Fruit fly (Drosophila melanogaster) whole organism, prepupa: ENCODE results near the gene msl-2.

ENCODE experiments used
- Blimp-1 ChIP-seq: fragments of 200-800 bp; sonication (Bioruptor generic); optimal IDR thresholded peaks from 3 replicates; lab custom pipeline; 2017; ENCODE audit warnings: missing biosample characterization, missing genetic modification characterization, mild to moderate bottlenecking, moderate library complexity, missing genetic modification reagents
- CG10631 ChIP-seq: fragments of 200-800 bp; sonication (Bioruptor generic); optimal IDR thresholded peaks from 2 replicates; lab custom pipeline; 2016; ENCODE audit warnings: missing biosample characterization, missing genetic modification characterization
- CG11294 ChIP-seq: fragments of 200-800 bp; sonication (Bioruptor generic); IDR thresholded peaks from 2 replicates; pipeline ENCODE4 v1.3.6; 2022; ENCODE audit warnings: missing biosample characterization, missing genetic modification characterization
- CG11902 ChIP-seq: fragments of 200-800 bp; sonication (Bioruptor generic); optimal IDR thresholded peaks from 3 replicates; lab custom pipeline; 2016; ENCODE audit warnings: missing biosample characterization, missing genetic modification characterization
- CG15336 ChIP-seq: fragments of 200-800 bp; sonication (Bioruptor generic); IDR thresholded peaks from 2 replicates; pipeline ENCODE4 v1.3.6; 2022; ENCODE audit warnings: missing biosample characterization, missing genetic modification characterization
- CG1621 ChIP-seq: fragments of 200-800 bp; sonication (Bioruptor generic); optimal IDR thresholded peaks from 3 replicates; lab custom pipeline; 2018; ENCODE audit warnings: missing biosample characterization, mild to moderate bottlenecking, missing genetic modification characterization
- CG16779 ChIP-seq: fragments of 200-800 bp; sonication (Bioruptor generic); optimal IDR thresholded peaks from 3 replicates; lab custom pipeline; 2017; ENCODE audit warnings: missing biosample characterization, mild to moderate bottlenecking, missing genetic modification characterization
- CG3032 ChIP-seq: fragments of 200-800 bp; optimal IDR thresholded peaks from 2 replicates; lab custom pipeline; 2019; ENCODE audit warnings: missing biosample characterization, mild to moderate bottlenecking, missing genetic modification characterization, moderate library complexity
- CG31627 ChIP-seq: fragments of 200-800 bp; sonication (Bioruptor generic); optimal IDR thresholded peaks from 3 replicates; lab custom pipeline; 2016; ENCODE audit warnings: missing biosample characterization, missing genetic modification characterization
- CG32006 ChIP-seq: fragments of 200-800 bp; sonication (Bioruptor generic); optimal IDR thresholded peaks from 3 replicates; lab custom pipeline; 2017; ENCODE audit warnings: missing biosample characterization, mild to moderate bottlenecking, missing genetic modification characterization
- CG34406 ChIP-seq: fragments of 200-800 bp; sonication (Bioruptor generic); optimal IDR thresholded peaks from 3 replicates; lab custom pipeline; 2016; ENCODE audit warnings: missing biosample characterization, missing genetic modification characterization
- CG6163 ChIP-seq: fragments of 200-800 bp; sonication (Bioruptor generic); IDR thresholded peaks from 3 replicates; pipeline ENCODE4 v1.3.6; 2022; ENCODE audit warnings: missing biosample characterization, missing genetic modification characterization
- CG6792 ChIP-seq: fragments of 200-800 bp; sonication (Bioruptor generic); optimal IDR thresholded peaks from 3 replicates; lab custom pipeline; 2016; ENCODE audit warnings: missing biosample characterization, missing genetic modification characterization
- CG6854 ChIP-seq: fragments of 200-800 bp; sonication (Bioruptor generic); optimal IDR thresholded peaks from 2 replicates; lab custom pipeline; 2017; ENCODE audit warnings: missing biosample characterization, mild to moderate bottlenecking, missing genetic modification characterization
- CG8119 ChIP-seq: fragments of 200-800 bp; sonication (Bioruptor generic); IDR thresholded peaks from 3 replicates; pipeline ENCODE4 v1.3.6; 2022; ENCODE audit warnings: missing biosample characterization, missing genetic modification characterization
- CG8319 ChIP-seq: fragments of 200-800 bp; sonication (Bioruptor generic); optimal IDR thresholded peaks from 3 replicates; lab custom pipeline; 2016; ENCODE audit warnings: missing biosample characterization, missing genetic modification characterization
- CG8632 ChIP-seq: fragments of 200-800 bp; sonication (Bioruptor generic); optimal IDR thresholded peaks from 3 replicates; lab custom pipeline; 2016; ENCODE audit warnings: missing biosample characterization, missing genetic modification characterization
- CG9139 ChIP-seq: fragments of 200-800 bp; sonication (Bioruptor generic); optimal IDR thresholded peaks from 3 replicates; lab custom pipeline; 2017; ENCODE audit warnings: missing biosample characterization, mild to moderate bottlenecking, missing genetic modification characterization
- Eip75B ChIP-seq: fragments of 200-800 bp; sonication (Bioruptor generic); optimal IDR thresholded peaks from 3 replicates; lab custom pipeline; 2016; ENCODE audit warnings: missing biosample characterization, missing genetic modification characterization
- Eip78C ChIP-seq: fragments of 200-800 bp; sonication (Bioruptor generic); peaks from one replicate; lab custom pipeline; 2016; ENCODE audit warnings: missing biosample characterization, missing genetic modification characterization
- Ets21C ChIP-seq: fragments of 200-800 bp; sonication (Bioruptor generic); optimal IDR thresholded peaks from 3 replicates; lab custom pipeline; 2016; ENCODE audit warnings: missing biosample characterization, missing genetic modification characterization
- Ets96B ChIP-seq: fragments of 200-800 bp; optimal IDR thresholded peaks from 2 replicates; lab custom pipeline; 2019; ENCODE audit warnings: missing biosample characterization, mild to moderate bottlenecking, missing genetic modification characterization, moderate library complexity
- Gug ChIP-seq: fragments of 200-800 bp; sonication (Bioruptor generic); IDR thresholded peaks from 2 replicates; pipeline ENCODE4 v1.3.6; 2022; ENCODE audit warnings: missing biosample characterization, missing genetic modification characterization
- Hr38 ChIP-seq: sonication (Bioruptor generic); optimal IDR thresholded peaks from 2 replicates; lab custom pipeline; 2016; ENCODE audit warnings: missing biosample characterization, missing genetic modification characterization
- Hr39 ChIP-seq: fragments of 200-800 bp; sonication (Bioruptor generic); optimal IDR thresholded peaks from 2 replicates; lab custom pipeline; 2016; ENCODE audit warnings: missing biosample characterization, missing genetic modification characterization
- Lpt ChIP-seq: fragments of 200-800 bp; sonication (Bioruptor generic); optimal IDR thresholded peaks from 3 replicates; lab custom pipeline; 2016; ENCODE audit warnings: missing biosample characterization, missing genetic modification characterization
- Met ChIP-seq: fragments of 200-800 bp; sonication (Bioruptor generic); optimal IDR thresholded peaks from 3 replicates; lab custom pipeline; 2016; ENCODE audit warnings: missing biosample characterization, missing genetic modification characterization
- OdsH ChIP-seq: fragments of 200-800 bp; sonication (Bioruptor generic); optimal IDR thresholded peaks from 3 replicates; lab custom pipeline; 2016; ENCODE audit warnings: missing biosample characterization, missing genetic modification characterization
- Smox ChIP-seq: fragments of 200-800 bp; sonication (Bioruptor generic); optimal IDR thresholded peaks from 3 replicates; lab custom pipeline; 2016; ENCODE audit warnings: missing biosample characterization, missing genetic modification characterization
- Sox102F ChIP-seq: fragments of 200-800 bp; sonication (Bioruptor generic); optimal IDR thresholded peaks from 2 replicates; lab custom pipeline; 2016; ENCODE audit warnings: missing biosample characterization, mild to moderate bottlenecking, missing genetic modification characterization
- Sox14 ChIP-seq: fragments of 200-800 bp; sonication (Bioruptor generic); optimal IDR thresholded peaks from 3 replicates; lab custom pipeline; 2016; ENCODE audit warnings: missing biosample characterization, missing genetic modification characterization
- Sox15 ChIP-seq: fragments of 200-800 bp; sonication (Bioruptor generic); optimal IDR thresholded peaks from 3 replicates; lab custom pipeline; 2016; ENCODE audit warnings: missing biosample characterization, missing genetic modification characterization
- acj6 ChIP-seq: fragments of 200-800 bp; sonication (Bioruptor generic); optimal IDR thresholded peaks from 3 replicates; lab custom pipeline; 2016; ENCODE audit warnings: missing biosample characterization, missing genetic modification characterization
- cyc ChIP-seq: fragments of 200-800 bp; sonication (Bioruptor generic); optimal IDR thresholded peaks from 3 replicates; lab custom pipeline; 2016; ENCODE audit warnings: missing biosample characterization, missing genetic modification characterization
- dac ChIP-seq: fragments of 200-800 bp; sonication (Bioruptor generic); optimal IDR thresholded peaks from 2 replicates; lab custom pipeline; 2017; ENCODE audit warnings: missing biosample characterization, mild to moderate bottlenecking, missing genetic modification characterization
- eg ChIP-seq: fragments of 200-800 bp; sonication (Bioruptor generic); IDR thresholded peaks from 3 replicates; pipeline ENCODE4 v1.3.6; 2022; ENCODE audit warnings: missing biosample characterization, missing genetic modification characterization
- fd59A ChIP-seq: fragments of 200-800 bp; sonication (Bioruptor generic); optimal IDR thresholded peaks from 2 replicates; lab custom pipeline; 2017; ENCODE audit warnings: missing biosample characterization, mild to moderate bottlenecking, missing genetic modification characterization, missing genetic modification reagents
- fd85E ChIP-seq: fragments of 200-800 bp; sonication (Bioruptor generic); optimal IDR thresholded peaks from 3 replicates; lab custom pipeline; 2016; ENCODE audit warnings: missing biosample characterization, missing genetic modification characterization
- fkh ChIP-seq: fragments of 200-800 bp; sonication (Bioruptor generic); optimal IDR thresholded peaks from 3 replicates; lab custom pipeline; 2017; ENCODE audit warnings: missing biosample characterization, mild to moderate bottlenecking, missing genetic modification characterization, moderate library complexity
- lz ChIP-seq: fragments of 200-800 bp; sonication (Bioruptor generic); optimal IDR thresholded peaks from 3 replicates; lab custom pipeline; 2016; ENCODE audit warnings: missing biosample characterization, missing genetic modification characterization
- net ChIP-seq: fragments of 200-800 bp; sonication (Bioruptor generic); optimal IDR thresholded peaks from 3 replicates; lab custom pipeline; 2016; ENCODE audit warnings: missing biosample characterization, missing genetic modification characterization
- pdm3 ChIP-seq: fragments of 200-800 bp; sonication (Bioruptor generic); optimal IDR thresholded peaks from 3 replicates; lab custom pipeline; 2016; ENCODE audit warnings: missing biosample characterization, missing genetic modification characterization
- salr ChIP-seq, 2 experiments: fragments of 200-800 bp; sonication (Bioruptor generic); optimal IDR thresholded peaks; 3 replicates each; lab custom pipeline; 2016 to 2018; ENCODE audit warnings: missing biosample characterization in 2 of 2, missing genetic modification characterization in 2 of 2, mild to moderate bottlenecking in 1 of 2
- spab ChIP-seq: fragments of 200-800 bp; sonication (Bioruptor generic); optimal IDR thresholded peaks from 2 replicates; lab custom pipeline; 2017; ENCODE audit warnings: missing biosample characterization, mild to moderate bottlenecking, missing genetic modification characterization, missing genetic modification reagents
- svp ChIP-seq: fragments of 200-800 bp; sonication (Bioruptor generic); peaks from one replicate; lab custom pipeline; 2016; ENCODE audit warnings: missing biosample characterization, missing genetic modification characterization
- topi ChIP-seq: fragments of 200-800 bp; sonication (Bioruptor generic); optimal IDR thresholded peaks from 3 replicates; lab custom pipeline; 2016; ENCODE audit warnings: missing biosample characterization, missing genetic modification characterization
- vri ChIP-seq: fragments of 200-800 bp; sonication (Bioruptor generic); optimal IDR thresholded peaks from 3 replicates; lab custom pipeline; 2016; ENCODE audit warnings: missing biosample characterization, mild to moderate bottlenecking, missing genetic modification characterization

Gene msl-2

dm6 chr2L:3493475-3493874 lies 27.6 kb upstream of the msl-2 start:
- TF ChIP-seq CG3032 (tag; lab: Kevin White, UChicago) (no peak), dac (GFP tag; lab: Kevin White, UChicago) (no peak), CG6163 (GFP tag; lab: Robert Waterston, UW) (no peak), Sox102F (GFP tag; lab: Kevin White, UChicago) (no peak), CG8119 (peak; percentile 37; the same call in 1 of the 3 replicates), Eip78C (GFP tag; lab: Kevin White, UChicago) (no peak), Gug (0 out of 2 replicates have a peak, but pooled peaks have one; percentile 28), CG11294 (GFP tag; lab: Robert Waterston, UW) (no peak), fd59A (GFP tag; lab: Kevin White, UChicago) (no peak), CG32006 (GFP tag; lab: Kevin White, UChicago) (peak; percentile 16), CG6854 (GFP tag; lab: Kevin White, UChicago) (no peak), Blimp-1 (GFP tag; lab: Kevin White, UChicago) (no peak), CG34406 (GFP tag; lab: Kevin White, UChicago) (no peak), CG15336 (GFP tag; lab: Robert Waterston, UW) (peak; percentile 61), eg (peak; percentile 60; the same call in 1 of the 3 replicates)

- TF ChIP-seq CG15336 (GFP tag; lab: Robert Waterston, UW) (no peak), Eip75B (no peak), Sox15 (GFP tag; lab: Kevin White, UChicago) (no peak), CG6854 (GFP tag; lab: Kevin White, UChicago) (no peak), Sox14 (no peak), Ets21C (GFP tag; lab: Kevin White, UChicago) (no peak), eg (peak; percentile 42; the same call in 1 of the 3 replicates)
Measured at dm6 chr2L:3490971-3491370, 25.1 kb upstream of the msl-2 start, which contains the start of gene CG15414. CG15414 (minus strand) TSS chr2L:3491071.

- TF ChIP-seq vri (GFP tag; lab: Kevin White, UChicago) (no peak), Eip75B (no peak), CG9139 (GFP tag; lab: Kevin White, UChicago) (no peak), eg (peak; percentile 44; the same call in 2 of the 3 replicates), Sox102F (GFP tag; lab: Kevin White, UChicago) (no peak), Hr38 (GFP tag; lab: Kevin White, UChicago) (no peak), Blimp-1 (GFP tag; lab: Kevin White, UChicago) (no peak), acj6 (GFP tag; lab: Kevin White, UChicago) (no peak), CG15336 (GFP tag; lab: Robert Waterston, UW) (peak; percentile 66), spab (no peak), Sox15 (GFP tag; lab: Kevin White, UChicago) (no peak), Met (GFP tag; lab: Kevin White, UChicago) (no peak), svp (GFP tag; lab: Kevin White, UChicago) (peak; percentile 10), OdsH (peak; percentile 19), CG34406 (GFP tag; lab: Kevin White, UChicago) (no peak), Lpt (GFP tag; lab: Kevin White, UChicago) (peak; percentile 11), CG16779 (tag; lab: Kevin White, UChicago) (no peak), salr (GFP tag; optimal IDR thresholded peaks at IDR 0.05; lab: Kevin White, UChicago) (no peak), CG3032 (tag; lab: Kevin White, UChicago) (no peak), fkh (GFP tag; lab: Kevin White, UChicago) (no peak), Sox14 (no peak), Ets96B (no peak), fd85E (GFP tag; lab: Kevin White, UChicago) (no peak), pdm3 (GFP tag; lab: Kevin White, UChicago) (no peak), CG6163 (GFP tag; lab: Robert Waterston, UW) (0 out of 3 replicates have a peak, but pooled peaks have one; percentile 16), topi (GFP tag; lab: Kevin White, UChicago) (no peak), lz (GFP tag; lab: Kevin White, UChicago) (no peak), CG8319 (no peak), fd59A (GFP tag; lab: Kevin White, UChicago) (no peak), CG31627 (GFP tag; lab: Kevin White, UChicago) (no peak), CG11902 (GFP tag; lab: Kevin White, UChicago) (no peak), net (peak; percentile 4), Smox (no peak), CG8632 (no peak), CG1621 (tag; lab: Kevin White, UChicago) (no peak), cyc (GFP tag; lab: Kevin White, UChicago) (no peak), CG10631 (no peak), Gug (no peak), CG6792 (no peak), Hr39 (GFP tag; lab: Kevin White, UChicago) (no peak), CG6854 (GFP tag; lab: Kevin White, UChicago) (no peak)
Measured at dm6 chr2L:3485506-3485905, 19.6 kb upstream of the msl-2 start.
